Worm (Caenorhabditis elegans) whole organism, L4 larva: ENCODE measurements around the gene F11D11.3.

Source experiments
- F44E2.7 ChIP-seq: fragments of 200-800 bp; sonication (Bioruptor generic); IDR thresholded peaks from 2 replicates; pipeline ENCODE4 v2.1.2; 2022; ENCODE audit warnings: missing genetic modification characterization, missing compliant biosample characterization
- aly-2 ChIP-seq: sonication (generic microtip); optimal IDR thresholded peaks from 2 replicates; lab custom pipeline; 2018; ENCODE audit warnings: missing biosample characterization, missing genetic modification characterization
- ceh-28 ChIP-seq: fragments of 150-350 bp; optimal IDR thresholded peaks from 2 replicates; lab custom pipeline; 2014; ENCODE audit warnings: missing biosample characterization, missing genetic modification reagents, missing genetic modification characterization
- dpl-1 ChIP-seq: fragments of 150-350 bp; optimal IDR thresholded peaks from 2 replicates; lab custom pipeline; 2014; ENCODE audit warnings: missing biosample characterization, missing genetic modification reagents, missing genetic modification characterization
- nhr-10 ChIP-seq: fragments of 150-350 bp; optimal IDR thresholded peaks from 2 replicates; lab custom pipeline; 2014; ENCODE audit warnings: missing biosample characterization, missing genetic modification characterization
- unc-39 ChIP-seq: sonication (generic microtip); optimal IDR thresholded peaks from 2 replicates; lab custom pipeline; 2017; ENCODE audit warnings: missing biosample characterization, missing genetic modification characterization
- unc-62 ChIP-seq, 3 experiments: fragments of 150-350 bp in 1 of 3; sonication (generic microtip); optimal IDR thresholded peaks in 2 of 3; peaks in 1 of 3; 1 replicate in 1 of 3; 2 replicates in 2 of 3; lab custom pipeline; 2014 to 2017; ENCODE audit warnings: missing biosample characterization in 3 of 3, missing genetic modification characterization in 3 of 3, missing genetic modification reagents in 3 of 3, missing genotype in 1 of 3

DNA sequence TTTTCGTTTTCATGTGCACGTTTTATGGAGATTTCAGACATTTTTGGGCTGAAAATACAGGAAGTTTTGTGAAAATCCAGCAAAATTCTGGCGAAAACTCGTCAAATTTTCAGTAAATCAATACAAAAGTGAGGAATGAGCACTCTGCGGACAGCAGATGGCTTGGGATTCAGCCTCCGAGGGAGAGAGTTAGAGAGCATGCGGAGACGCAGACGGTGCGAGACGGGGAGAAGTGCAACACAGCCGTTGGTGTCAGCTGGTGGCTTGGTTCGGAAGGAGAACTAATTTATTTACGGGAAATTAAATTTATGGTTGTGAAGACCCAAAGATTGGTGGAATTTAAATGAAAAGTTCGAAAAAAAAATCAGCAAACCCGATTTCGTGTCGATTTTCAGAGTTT lies 48.5 kb upstream of the F11D11.3 start, which contains the start of gene C54E10.6:
- TF ChIP-seq unc-39 (tag; lab: Kevin White, UChicago) (no peak), ceh-28 (no peak), F44E2.7 (GFP tag; lab: Robert Waterston, UW) (no peak), unc-62 (GFP tag; optimal IDR thresholded peaks at IDR 0.05 in 1 of 2; lab: Kevin White, UChicago) (no peak), unc-62 (tag; optimal IDR thresholded peaks at IDR 0.05; lab: Kevin White, UChicago) (no peak), aly-2 (tag; lab: Kevin White, UChicago) (no peak), dpl-1 (GFP tag; lab: Kevin White, UChicago) (no peak), nhr-10 (tag; lab: Kevin White, UChicago) (no peak)
